Worm (Caenorhabditis elegans) whole organism, L1 larva: Measurements from ENCODE around the gene leo-1.

Experiments used
- dpl-1 ChIP-seq, 3 experiments: fragments of 150-350 bp in 2 of 3; sonication (generic microtip) in 1 of 3; optimal IDR thresholded peaks; 2 replicates each; lab custom pipeline; 2014 to 2017; ENCODE audit warnings: missing biosample characterization in 3 of 3, missing genetic modification characterization in 3 of 3, missing genetic modification reagents in 3 of 3
- egl-27 ChIP-seq, 2 experiments: fragments of 150-350 bp in 1 of 2; sonication (generic microtip); optimal IDR thresholded peaks; 3 replicates each; lab custom pipeline; 2017 to 2018; ENCODE audit warnings: missing biosample characterization in 2 of 2, missing genetic modification characterization in 2 of 2, missing genetic modification reagents in 2 of 2
- irx-1 ChIP-seq: sonication (generic microtip); optimal IDR thresholded peaks from 2 replicates; lab custom pipeline; 2016; ENCODE audit warnings: missing genetic modification characterization, missing compliant biosample characterization
- unc-62 ChIP-seq: fragments of 150-350 bp; optimal IDR thresholded peaks from 2 replicates; lab custom pipeline; 2014; ENCODE audit warnings: missing biosample characterization, missing genetic modification reagents, missing genetic modification characterization

- TF ChIP-seq egl-27 (tag; optimal IDR thresholded peaks at IDR 0.05; lab: Kevin White, UChicago) = no peak
- TF ChIP-seq unc-62 = no peak
- no peak for TF ChIP-seq irx-1 (tag; lab: Kevin White, UChicago)
- no peak for TF ChIP-seq dpl-1 (GFP tag; optimal IDR thresholded peaks at IDR 0.05; lab: Kevin White, UChicago)
These were observed 22.6 kb downstream of the leo-1 start, which contains the start of gene B0035.13 for ce11 chrIV:11306548-11306947.
